Worm (Caenorhabditis elegans): Measurements from ENCODE around the gene str-185.

The str-185 gene

ce11 chrIV:4445711-4446290 is 16.0 kb upstream of the str-185 start, which contains the start of the genes wapl-1 and htz-1 (continued):
- TF ChIP-seq F39B2.1 (GFP tag; IDR thresholded peaks at IDR 0.05) (peak; percentile 81; the same call in 1 of the 2 replicates), madf-6 (GFP tag; IDR thresholded peaks at IDR 0.05) (peak; percentile 96), akir-1 (GFP tag; optimal IDR thresholded peaks at IDR 0.05) (peak; percentile 54), egl-18 (GFP tag; IDR thresholded peaks at IDR 0.05) (no peak), lir-1 (GFP tag; conservative IDR thresholded peaks at IDR 0.05) (peak; percentile 90), F33H1.4 (GFP tag; IDR thresholded peaks at IDR 0.05) (peak; percentile 99), snpc-1.3 (tag; optimal IDR thresholded peaks at IDR 0.05; ENCODE audit: insufficient read depth) (peak; percentile 79), nfyb-1 (GFP tag; IDR thresholded peaks at IDR 0.05) (peak; percentile 93), tbx-9 (tag; optimal IDR thresholded peaks at IDR 0.05; ENCODE audit: borderline replicate concordance) (no peak), F23B12.7 (tag; optimal IDR thresholded peaks at IDR 0.05; ENCODE audit: insufficient read depth) (peak; percentile 58), tlf-1 (GFP tag; optimal IDR thresholded peaks at IDR 0.05) (peak; percentile 96), gei-17 (GFP tag; optimal IDR thresholded peaks at IDR 0.05) (peak; percentile 27), hrde-1 (tag; optimal IDR thresholded peaks at IDR 0.05; ENCODE audit: borderline replicate concordance) (no peak), B0019.2 (GFP tag; conservative IDR thresholded peaks at IDR 0.05) (peak; percentile 93), B0336.3 (GFP tag; IDR thresholded peaks at IDR 0.05) (peak; percentile 88), ama-1 (optimal IDR thresholded peaks at IDR 0.05) (no peak), ama-1 (GFP tag; optimal IDR thresholded peaks at IDR 0.05) (no peak), dox-1 (GFP tag; IDR thresholded peaks at IDR 0.05) (peak; percentile 97), lsy-27 (tag; optimal IDR thresholded peaks at IDR 0.05; ENCODE audit: borderline replicate concordance, insufficient read depth) (peak; percentile 63), chd-7 (tag; optimal IDR thresholded peaks at IDR 0.05) (peak; percentile 62), lsl-1 (GFP tag; optimal IDR thresholded peaks at IDR 0.05) (peak; percentile 96), cebp-2 (GFP tag; IDR thresholded peaks at IDR 0.05) (peak; percentile 72; the same call in 1 of the 2 replicates), C17E4.6 (GFP tag; IDR thresholded peaks at IDR 0.05) (peak; percentile 82; the same call in 1 of the 2 replicates), attf-3 (GFP tag; conservative IDR thresholded peaks at IDR 0.05) (peak; percentile 67), B0261.1 (tag; optimal IDR thresholded peaks at IDR 0.05) (no peak), tbp1 (GFP tag; optimal IDR thresholded peaks at IDR 0.05) (peak; percentile 76), him-1 (tag; optimal IDR thresholded peaks at IDR 0.05) (no peak), mxl-1 (tag; optimal IDR thresholded peaks at IDR 0.05) (no peak), nfya-2 (GFP tag; IDR thresholded peaks at IDR 0.05) (no peak), pbrm-1 (GFP tag; IDR thresholded peaks at IDR 0.05) (peak; percentile 94), nhr-90 (tag; optimal IDR thresholded peaks at IDR 0.05) (no peak), Y95B8A.8 (GFP tag; IDR thresholded peaks at IDR 0.05) (peak; percentile 93), D2030.7 (GFP tag; IDR thresholded peaks at IDR 0.05) (peak; percentile 94), madf-3 (GFP tag; IDR thresholded peaks at IDR 0.05) (peak; percentile 92), F49E8.2 (tag; optimal IDR thresholded peaks at IDR 0.05; ENCODE audit: insufficient read depth) (peak; percentile 78), somi-1 (GFP tag; optimal IDR thresholded peaks at IDR 0.05) (peak; percentile 54), ceh-40 (GFP tag; IDR thresholded peaks at IDR 0.05) (no peak), ztf-22 (GFP tag; optimal IDR thresholded peaks at IDR 0.05) (no peak), unc-62 (GFP tag; optimal IDR thresholded peaks at IDR 0.05) (peak; percentile 21), F37B4.10 (GFP tag; IDR thresholded peaks at IDR 0.05) (no peak), atf-7 (tag; optimal IDR thresholded peaks at IDR 0.05) (peak; percentile 72), ztf-26 (tag; optimal IDR thresholded peaks at IDR 0.05) (peak; percentile 71), madf-10 (tag; optimal IDR thresholded peaks at IDR 0.05) (peak; percentile 65), ceh-27 (GFP tag; optimal IDR thresholded peaks at IDR 0.05) (peak; percentile 94), B0035.1 (tag; optimal IDR thresholded peaks at IDR 0.05) (no peak), efl-1 (GFP tag; optimal IDR thresholded peaks at IDR 0.05) (peak; percentile 92), cebp-1 (GFP tag; IDR thresholded peaks at IDR 0.05) (peak; percentile 50; the same call in 1 of the 2 replicates), cebp-1 (tag; optimal IDR thresholded peaks at IDR 0.05) (peak; percentile 87)
